Fruit fly (Drosophila melanogaster) whole organism, embryonic: ENCODE data around the gene CG44261.

Source experiments
- Asciz ChIP-seq: fragments of 200-800 bp; sonication (Bioruptor generic); optimal IDR thresholded peaks from 2 replicates; lab custom pipeline; 2017; ENCODE audit warnings: missing biosample characterization, mild to moderate bottlenecking, missing genetic modification characterization, missing genetic modification reagents
- CG11504 ChIP-seq: fragments of 200-800 bp; sonication (Bioruptor generic); optimal IDR thresholded peaks from 3 replicates; lab custom pipeline; 2019; ENCODE audit warnings: missing biosample characterization, mild to moderate bottlenecking, missing genetic modification characterization, moderate library complexity
- CG14014 ChIP-seq: fragments of 200-800 bp; sonication (Bioruptor generic); IDR thresholded peaks from 2 replicates; pipeline ENCODE4 v1.3.6; 2022; ENCODE audit warnings: missing biosample characterization, missing genetic modification characterization
- CG15696 ChIP-seq: fragments of 200-800 bp; sonication (Bioruptor generic); optimal IDR thresholded peaks from 2 replicates; lab custom pipeline; 2019; ENCODE audit warnings: missing biosample characterization, mild to moderate bottlenecking, missing genetic modification characterization, moderate library complexity
- CG16813 ChIP-seq: fragments of 200-800 bp; sonication (Bioruptor generic); IDR thresholded peaks from 3 replicates; pipeline ENCODE4 v1.3.6; 2022; ENCODE audit warnings: missing biosample characterization, missing genetic modification characterization; ENCODE audit not compliant: partially characterized antibody
- CG17385 ChIP-seq: fragments of 200-800 bp; sonication (Bioruptor generic); optimal IDR thresholded peaks from 3 replicates; lab custom pipeline; 2018; ENCODE audit warnings: missing biosample characterization, mild to moderate bottlenecking, missing genetic modification characterization
- CG17829 ChIP-seq: fragments of 200-800 bp; optimal IDR thresholded peaks from 2 replicates; lab custom pipeline; 2019; ENCODE audit warnings: missing biosample characterization, mild to moderate bottlenecking, missing genetic modification characterization, moderate library complexity
- CG1792 ChIP-seq: fragments of 200-800 bp; sonication (Bioruptor generic); optimal IDR thresholded peaks from 2 replicates; lab custom pipeline; 2016; ENCODE audit warnings: missing biosample characterization, missing genetic modification characterization
- CG2875 ChIP-seq: fragments of 200-800 bp; sonication (Bioruptor generic); optimal IDR thresholded peaks from 2 replicates; lab custom pipeline; 2017; ENCODE audit warnings: missing biosample characterization, mild to moderate bottlenecking, missing genetic modification characterization, missing genetic modification reagents
- CG2889 ChIP-seq: fragments of 200-800 bp; sonication (Bioruptor generic); IDR thresholded peaks from 3 replicates; pipeline ENCODE4 v1.3.6; 2022; ENCODE audit warnings: missing biosample characterization, missing genetic modification characterization
- CG32772 ChIP-seq: fragments of 200-800 bp; sonication (Bioruptor generic); IDR thresholded peaks from 2 replicates; pipeline ENCODE4 v1.3.6; 2022; ENCODE audit warnings: missing biosample characterization, missing genetic modification characterization
- CG7357 ChIP-seq: fragments of 200-800 bp; sonication (Bioruptor generic); IDR thresholded peaks from 3 replicates; pipeline ENCODE4 v1.3.6; 2022; ENCODE audit warnings: missing biosample characterization, missing genetic modification characterization
- CG7839 ChIP-seq: fragments of 200-800 bp; sonication (Bioruptor generic); optimal IDR thresholded peaks from 3 replicates; lab custom pipeline; 2018; ENCODE audit warnings: missing biosample characterization, mild to moderate bottlenecking, missing genetic modification characterization, moderate library complexity
- CkIIα-i1 ChIP-seq: fragments of 200-800 bp; sonication (Bioruptor generic); IDR thresholded peaks from 2 replicates; pipeline ENCODE4 v1.3.6; 2022; ENCODE audit warnings: missing biosample characterization, missing genetic modification characterization
- Dfd ChIP-seq, 2 experiments: fragments of >200 bp; optimal IDR thresholded peaks; 2 replicates each; lab custom pipeline; 2017; ENCODE audit warnings: missing biosample characterization in 2 of 2, missing genetic modification characterization in 2 of 2
- Dll ChIP-seq: fragments of 200-800 bp; sonication (Bioruptor generic); IDR thresholded peaks from 4 replicates; pipeline ENCODE4 v1.3.6; 2022; ENCODE audit warnings: missing biosample characterization, missing genetic modification characterization; ENCODE audit not compliant: partially characterized antibody
- ERR ChIP-seq: fragments of 200-800 bp; sonication (Bioruptor generic); optimal IDR thresholded peaks from 2 replicates; lab custom pipeline; 2016; ENCODE audit warnings: missing biosample characterization, missing genetic modification characterization
- Fer3 ChIP-seq: fragments of 200-800 bp; sonication (Bioruptor generic); optimal IDR thresholded peaks from 2 replicates; lab custom pipeline; 2018; ENCODE audit warnings: missing biosample characterization, mild to moderate bottlenecking, missing genetic modification characterization, moderate library complexity
- Gug ChIP-seq: fragments of 200-800 bp; sonication (Bioruptor generic); IDR thresholded peaks from 4 replicates; pipeline ENCODE4 v1.3.6; 2022; ENCODE audit warnings: missing biosample characterization, missing genetic modification characterization
- HLHmδ ChIP-seq: fragments of 200-800 bp; sonication (Bioruptor generic); optimal IDR thresholded peaks from 2 replicates; lab custom pipeline; 2018; ENCODE audit warnings: missing biosample characterization, mild to moderate bottlenecking, missing genetic modification characterization, moderate library complexity
- Meics ChIP-seq: fragments of 200-800 bp; sonication (Bioruptor generic); optimal IDR thresholded peaks from 2 replicates; lab custom pipeline; 2017; ENCODE audit warnings: missing biosample characterization, mild to moderate bottlenecking, missing genetic modification characterization
- Nf-YC ChIP-seq: fragments of 200-800 bp; optimal IDR thresholded peaks from 3 replicates; lab custom pipeline; 2019; ENCODE audit warnings: missing biosample characterization, mild to moderate bottlenecking, missing genetic modification characterization, moderate library complexity
- PHDP ChIP-seq: fragments of 200-800 bp; sonication (Bioruptor generic); optimal IDR thresholded peaks from 3 replicates; lab custom pipeline; 2018; ENCODE audit warnings: missing biosample characterization, mild to moderate bottlenecking, missing genetic modification characterization, moderate library complexity
- Pdp1 ChIP-seq, 2 experiments: fragments of 200-800 bp; sonication (Bioruptor generic); optimal IDR thresholded peaks; 3 replicates each; lab custom pipeline; 2016; ENCODE audit warnings: missing biosample characterization in 2 of 2, missing genetic modification characterization in 2 of 2, mild to moderate bottlenecking in 1 of 2, moderate library complexity in 1 of 2
- Scr ChIP-seq: fragments of 200-800 bp; sonication (Bioruptor generic); IDR thresholded peaks from 2 replicates; pipeline ENCODE4 v1.3.6; 2022; ENCODE audit warnings: missing biosample characterization, missing genetic modification characterization; ENCODE audit not compliant: partially characterized antibody
- ab ChIP-seq: fragments of 200-800 bp; sonication (Bioruptor generic); optimal IDR thresholded peaks from 2 replicates; lab custom pipeline; 2016; ENCODE audit warnings: missing biosample characterization, missing genetic modification characterization
- amos ChIP-seq: fragments of 200-800 bp; sonication (Bioruptor generic); IDR thresholded peaks from 2 replicates; pipeline ENCODE4 v1.3.6; 2022; ENCODE audit warnings: missing biosample characterization, missing genetic modification characterization; ENCODE audit not compliant: partially characterized antibody
- aop ChIP-seq: fragments of 200-800 bp; sonication (Bioruptor generic); IDR thresholded peaks from 2 replicates; pipeline ENCODE4 v1.3.6; 2022; ENCODE audit warnings: missing biosample characterization, missing genetic modification characterization
- bowl ChIP-seq: fragments of 200-800 bp; sonication (Bioruptor generic); IDR thresholded peaks from 2 replicates; pipeline ENCODE4 v1.3.6; 2022; ENCODE audit warnings: missing biosample characterization, missing genetic modification characterization
- cg ChIP-seq: fragments of 200-800 bp; sonication (Bioruptor generic); optimal IDR thresholded peaks from 3 replicates; lab custom pipeline; 2019; ENCODE audit warnings: missing biosample characterization, mild to moderate bottlenecking, missing genetic modification characterization, moderate library complexity
- chinmo ChIP-seq: fragments of 200-800 bp; sonication (Bioruptor generic); IDR thresholded peaks from 4 replicates; pipeline ENCODE4 v1.3.6; 2022; ENCODE audit warnings: missing biosample characterization, missing genetic modification characterization; ENCODE audit not compliant: partially characterized antibody
- chn ChIP-seq: fragments of 200-800 bp; sonication (Bioruptor generic); optimal IDR thresholded peaks from 2 replicates; lab custom pipeline; 2016; ENCODE audit warnings: missing biosample characterization, missing genetic modification characterization
- dmrt99B ChIP-seq: fragments of 200-800 bp; sonication (Bioruptor generic); optimal IDR thresholded peaks from 2 replicates; lab custom pipeline; 2018; ENCODE audit warnings: missing biosample characterization, mild to moderate bottlenecking, missing genetic modification characterization, moderate library complexity
- dpn ChIP-seq, 2 experiments: fragments of 200-800 bp; sonication (Bioruptor generic); optimal IDR thresholded peaks; 3 replicates each; lab custom pipeline; 2016; ENCODE audit warnings: missing biosample characterization in 2 of 2, missing genetic modification characterization in 2 of 2
- eve ChIP-seq, 2 experiments: fragments of >200 bp; optimal IDR thresholded peaks; 2 replicates each; lab custom pipeline; 2017; ENCODE audit warnings: missing biosample characterization in 2 of 2, missing genetic modification characterization in 2 of 2
- eyg ChIP-seq: fragments of 200-800 bp; sonication (Bioruptor generic); optimal IDR thresholded peaks from 3 replicates; lab custom pipeline; 2016; ENCODE audit warnings: missing biosample characterization, missing genetic modification characterization
- her ChIP-seq: fragments of 200-800 bp; sonication (Bioruptor generic); optimal IDR thresholded peaks from 2 replicates; lab custom pipeline; 2016; ENCODE audit warnings: missing biosample characterization, missing genetic modification characterization
- hkb ChIP-seq, 2 experiments: fragments of 200-800 bp in 1 of 2; fragments of >200 bp in 1 of 2; sonication (Bioruptor generic) in 1 of 2; IDR thresholded peaks in 1 of 2; optimal IDR thresholded peaks in 1 of 2; 2 replicates each; pipeline versions ENCODE4 v1.3.6 to Lab custom; 2017 to 2022; ENCODE audit warnings: missing biosample characterization in 1 of 2, missing genetic modification characterization in 1 of 2
- org-1 ChIP-seq: fragments of 200-800 bp; sonication (Bioruptor generic); optimal IDR thresholded peaks from 2 replicates; lab custom pipeline; 2017; ENCODE audit warnings: missing biosample characterization, missing genetic modification characterization
- pum ChIP-seq: fragments of 200-800 bp; sonication (Bioruptor generic); optimal IDR thresholded peaks from 2 replicates; lab custom pipeline; 2016; ENCODE audit warnings: missing biosample characterization, missing genetic modification characterization
- sc ChIP-seq, 3 experiments: fragments of >200 bp in 2 of 3; fragments of 200-800 bp in 1 of 3; sonication (Bioruptor generic) in 1 of 3; optimal IDR thresholded peaks; 2 replicates in 2 of 3; 3 replicates in 1 of 3; lab custom pipeline; 2017; ENCODE audit warnings: mild to moderate bottlenecking in 1 of 3, missing biosample characterization in 1 of 3, missing genetic modification characterization in 1 of 3, missing genetic modification reagents in 1 of 3
- sd ChIP-seq: fragments of 200-800 bp; sonication (Bioruptor generic); optimal IDR thresholded peaks from 3 replicates; lab custom pipeline; 2018; ENCODE audit warnings: missing biosample characterization, mild to moderate bottlenecking, missing genetic modification characterization, moderate library complexity
- slp2 ChIP-seq: fragments of 200-800 bp; sonication (Bioruptor generic); optimal IDR thresholded peaks from 2 replicates; lab custom pipeline; 2016; ENCODE audit warnings: missing biosample characterization, missing genetic modification characterization
- sqz ChIP-seq: fragments of 200-800 bp; sonication (Bioruptor generic); optimal IDR thresholded peaks from 3 replicates; lab custom pipeline; 2018; ENCODE audit warnings: missing biosample characterization, mild to moderate bottlenecking, missing genetic modification characterization
- sr ChIP-seq: fragments of 200-800 bp; sonication (Bioruptor generic); IDR thresholded peaks from 3 replicates; pipeline ENCODE4 v1.3.6; 2022; ENCODE audit warnings: missing biosample characterization, missing genetic modification characterization
- tap ChIP-seq: fragments of 200-800 bp; optimal IDR thresholded peaks from 3 replicates; lab custom pipeline; 2019; ENCODE audit warnings: missing biosample characterization, mild to moderate bottlenecking, missing genetic modification characterization, moderate library complexity
- tna ChIP-seq: fragments of 200-800 bp; sonication (Bioruptor generic); IDR thresholded peaks from 2 replicates; pipeline ENCODE4 v1.3.6; 2022; ENCODE audit warnings: missing biosample characterization, missing genetic modification characterization; ENCODE audit not compliant: partially characterized antibody
- wek ChIP-seq: fragments of 200-800 bp; sonication (Bioruptor generic); optimal IDR thresholded peaks from 3 replicates; lab custom pipeline; 2018; ENCODE audit warnings: missing biosample characterization, mild to moderate bottlenecking, missing genetic modification characterization, moderate library complexity

The CG44261 gene

DNA sequence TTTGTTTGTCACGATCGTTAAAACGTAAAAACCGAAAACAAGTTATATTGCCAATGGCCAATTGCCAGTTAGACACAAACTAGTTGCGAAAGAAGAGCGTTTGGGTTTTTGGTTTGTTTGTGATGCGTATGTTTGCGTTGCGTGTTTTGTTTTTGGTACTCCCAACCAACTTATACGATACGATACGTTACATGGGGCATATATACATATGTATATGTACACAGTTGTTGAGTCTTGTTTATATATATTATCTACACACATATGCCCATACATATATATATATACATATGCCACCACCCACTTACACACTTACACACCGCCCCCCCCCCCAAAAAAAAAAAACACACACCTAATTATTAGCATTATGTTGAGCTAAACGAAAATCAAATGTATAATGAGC lies 40.4 kb upstream of the CG44261 start (continued):
- TF ChIP-seq ERR (no peak), bowl (no peak), dpn (GFP tag; optimal IDR thresholded peaks at IDR 0.05; lab: Kevin White, UChicago) (no peak), wek (GFP tag; lab: Kevin White, UChicago) (peak; percentile 9), Nf-YC (peak; percentile 13), HLHmδ (GFP tag; lab: Kevin White, UChicago) (no peak), aop (GFP tag; lab: Robert Waterston, UW) (no peak), chn (GFP tag; lab: Kevin White, UChicago) (no peak), CG1792 (no peak), PHDP (peak; percentile 25), cg (GFP tag; lab: Kevin White, UChicago) (no peak), tna (no peak), Dll (GFP tag; lab: Robert Waterston, UW) (no peak), dmrt99B (peak; percentile 14), hkb (optimal IDR thresholded peaks at IDR 0.05; lab: Kevin White, UChicago) (no peak), hkb (GFP tag; IDR thresholded peaks at IDR 0.05; lab: Robert Waterston, UW) (peak; percentile 32; the same call in 1 of the 2 replicates), Fer3 (tag; lab: Kevin White, UChicago) (peak; percentile 18)

DNA sequence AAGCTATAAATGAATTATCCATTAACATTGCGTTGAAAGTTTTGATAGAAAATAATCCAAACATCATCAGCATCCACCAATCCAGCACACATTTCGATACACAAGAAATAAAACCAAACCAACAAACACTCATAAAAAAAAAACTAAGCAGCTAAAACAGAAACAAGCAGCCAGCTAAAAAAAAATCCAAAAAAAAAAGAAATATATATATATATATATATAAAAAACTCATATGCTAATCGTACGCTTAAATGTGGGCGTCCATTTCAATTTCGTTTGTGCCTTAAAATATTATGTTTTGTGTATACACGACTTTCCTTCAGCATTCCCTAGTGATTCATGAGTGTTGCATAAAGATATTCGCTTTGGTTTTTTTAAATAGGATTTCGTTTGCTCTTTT lies 34.0 kb upstream of the CG44261 start:
- TF ChIP-seq CG2889 (GFP tag; lab: Robert Waterston, UW): no peak
- TF ChIP-seq HLHmδ (GFP tag; lab: Kevin White, UChicago): no peak
- peak in 1 of 2 experiments; percentile 71 for TF ChIP-seq eve (GFP tag; optimal IDR thresholded peaks at IDR 0.05; lab: Kevin White, UChicago)
- 0 out of 4 replicates have a peak, but pooled peaks have one; percentile 20 for TF ChIP-seq chinmo (GFP tag; lab: Robert Waterston, UW)
- peak; percentile 32 for TF ChIP-seq sqz (GFP tag; lab: Kevin White, UChicago)
- TF ChIP-seq sd (tag; lab: Kevin White, UChicago): peak; percentile 23
- no peak for TF ChIP-seq amos (GFP tag; lab: Robert Waterston, UW)
- TF ChIP-seq Pdp1 (GFP tag; optimal IDR thresholded peaks at IDR 0.05; lab: Kevin White, UChicago): peak in 1 of 2 experiments; percentile 75
- no peak for TF ChIP-seq CG2875
- peak; percentile 61; the same call in 1 of the 3 replicates for TF ChIP-seq sr (GFP tag; lab: Robert Waterston, UW)
- TF ChIP-seq CG32772 (GFP tag; lab: Robert Waterston, UW): 0 out of 2 replicates have a peak, but pooled peaks have one; percentile 12

DNA sequence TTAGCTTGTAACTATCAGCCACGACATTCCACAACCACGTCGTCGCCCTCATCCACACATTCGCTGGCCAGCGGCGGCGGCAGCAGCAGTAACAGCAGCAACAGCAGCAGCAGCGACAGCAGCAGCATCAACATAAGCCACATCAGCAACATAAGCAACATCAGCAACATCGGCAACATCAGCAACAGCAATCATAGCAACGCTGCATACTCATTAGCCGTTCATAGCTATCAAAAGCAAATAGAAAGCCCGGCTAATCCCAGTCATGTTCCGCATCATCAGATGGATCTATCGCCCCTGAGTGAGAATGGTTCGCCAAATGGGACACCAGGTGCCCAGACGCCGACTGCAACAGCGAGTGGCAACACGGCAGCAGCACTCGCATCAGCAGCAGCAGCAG lies 33.2 kb upstream of the CG44261 start:
- TF ChIP-seq Meics: no peak
- TF ChIP-seq tap (tag; lab: Kevin White, UChicago): no peak
- no peak for TF ChIP-seq Asciz (GFP tag; lab: Kevin White, UChicago)
- no peak for TF ChIP-seq ab
- TF ChIP-seq CG16813 (GFP tag; lab: Robert Waterston, UW): no peak
- TF ChIP-seq her: no peak
- TF ChIP-seq CG7357: no peak
- TF ChIP-seq CG11504 (tag; lab: Kevin White, UChicago): peak; percentile 71
- no peak for TF ChIP-seq org-1 (GFP tag; lab: Kevin White, UChicago)
- peak in 1 of 2 experiments; percentile 46 for TF ChIP-seq Dfd (GFP tag; optimal IDR thresholded peaks at IDR 0.05; lab: Kevin White, UChicago)
- no peak for TF ChIP-seq CG15696
- TF ChIP-seq Gug (GFP tag; lab: Robert Waterston, UW): no peak
- TF ChIP-seq eyg: no peak
- TF ChIP-seq CG7839 (tag; lab: Kevin White, UChicago): no peak
- TF ChIP-seq CG14014 (GFP tag; lab: Robert Waterston, UW): no peak
- TF ChIP-seq CG17385 (GFP tag; lab: Kevin White, UChicago): no peak
- no peak for TF ChIP-seq pum
- no peak for TF ChIP-seq CkIIα-i1 (GFP tag; lab: Robert Waterston, UW)
- TF ChIP-seq Scr (GFP tag; lab: Robert Waterston, UW): no peak
- no peak for TF ChIP-seq slp2 (GFP tag; lab: Kevin White, UChicago)
- TF ChIP-seq CG17829 (tag; lab: Kevin White, UChicago): no peak
- no peak for TF ChIP-seq sc (optimal IDR thresholded peaks at IDR 0.05; lab: Kevin White, UChicago)
- TF ChIP-seq sc (GFP tag; optimal IDR thresholded peaks at IDR 0.05; lab: Kevin White, UChicago): no peak
